Worm (Caenorhabditis elegans): ENCODE results near the gene cisd-1.

The cisd-1 gene

ce11 chrII:11484600-11484999 is 15.2 kb upstream of the cisd-1 start (continued):
- TF ChIP-seq dpl-1 (GFP tag; optimal IDR thresholded peaks at IDR 0.05) (peak; percentile 46), pqm-1 (tag; optimal IDR thresholded peaks at IDR 0.05) (no peak), D1046.2 (GFP tag; IDR thresholded peaks at IDR 0.05) (peak; percentile 95), cey-2 (tag; optimal IDR thresholded peaks at IDR 0.05; ENCODE audit: borderline replicate concordance, insufficient read depth) (peak; percentile 49), lsy-2 (tag; optimal IDR thresholded peaks at IDR 0.05) (peak in 1 of 2 experiments; percentile 87), arid-1 (GFP tag; conservative IDR thresholded peaks at IDR 0.05) (peak; percentile 97), madf-5 (GFP tag; IDR thresholded peaks at IDR 0.05) (peak; percentile 82 to 97; a peak in 3 of 4 replicates), nhr-111 (GFP tag; optimal IDR thresholded peaks at IDR 0.05) (peak; percentile 70), ceh-44 (GFP tag; IDR thresholded peaks at IDR 0.05) (peak; percentile 92; the same call in 1 of the 2 replicates), unc-39 (tag; optimal IDR thresholded peaks at IDR 0.05) (no peak), ceh-82 (tag; optimal IDR thresholded peaks at IDR 0.05) (no peak), F26F4.8 (GFP tag; conservative IDR thresholded peaks at IDR 0.05) (peak; percentile 99)

DNA sequence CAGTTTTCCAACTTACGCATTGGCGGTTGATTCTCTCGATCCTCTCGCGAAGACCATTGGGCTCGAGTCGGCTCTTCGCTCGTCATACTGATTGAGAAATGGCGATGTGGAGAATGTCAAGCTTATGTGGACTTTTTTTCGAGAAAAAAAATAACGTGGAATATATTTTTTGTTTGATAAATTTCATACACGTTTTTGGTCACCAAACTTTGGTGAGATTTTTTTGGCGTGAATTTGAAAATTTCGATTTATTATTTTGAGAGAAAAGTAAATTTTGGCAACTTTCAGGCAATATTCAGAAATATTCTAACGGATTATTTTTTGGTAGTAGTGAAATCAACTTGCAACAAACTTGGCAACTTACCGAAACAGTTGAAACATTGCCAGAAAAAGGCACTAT is 9.7 kb upstream of the cisd-1 start, which contains the start of gene W02B12.12:
TSS of gene W02B12.12 (minus strand) at position 101 of the 400 bp plus-strand sequence.
- TF ChIP-seq nhr-25 (tag; optimal IDR thresholded peaks at IDR 0.05; ENCODE audit: borderline replicate concordance, insufficient read depth) (no peak), T20F7.1 (GFP tag; optimal IDR thresholded peaks at IDR 0.05) (no peak), sdz-12 (GFP tag; optimal IDR thresholded peaks at IDR 0.05) (no peak), F10B5.3 (tag; optimal IDR thresholded peaks at IDR 0.05) (no peak), unc-62 (GFP tag; optimal IDR thresholded peaks at IDR 0.05 in 1 of 2) (peak in 1 of 2 experiments; percentile 73), unc-62 (tag; optimal IDR thresholded peaks at IDR 0.05) (no peak), nhr-11 (tag; optimal IDR thresholded peaks at IDR 0.05) (no peak), F49E8.2 (tag; optimal IDR thresholded peaks at IDR 0.05; ENCODE audit: borderline replicate concordance) (no peak)

DNA sequence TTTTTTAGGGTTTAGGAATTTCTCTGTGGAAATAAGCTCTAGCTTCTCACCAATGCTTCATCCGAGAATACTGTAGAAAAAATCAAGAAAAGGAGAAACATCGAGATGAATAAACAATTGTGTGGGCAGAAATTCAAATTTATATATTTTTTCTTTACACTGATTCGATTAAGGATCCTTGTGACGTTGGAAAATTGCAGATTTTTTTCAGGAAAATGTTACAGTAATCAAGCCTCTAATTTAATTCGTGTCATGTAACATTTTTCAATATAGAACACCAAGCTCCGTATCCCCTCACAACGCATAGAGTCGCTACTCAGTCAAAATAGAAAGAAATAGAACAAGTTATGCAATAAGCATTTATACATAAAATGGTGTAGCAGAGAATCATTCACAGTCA is 7.0 kb upstream of the cisd-1 start, which contains the start of gene W02B12.16:
TSS of gene W02B12.16 (minus strand) at position 101 of the 400 bp plus-strand sequence.
- TF ChIP-seq lin-13 (GFP tag; optimal IDR thresholded peaks at IDR 0.05) (no peak), madf-5 (GFP tag; IDR thresholded peaks at IDR 0.05) (no peak), dmd-8 (GFP tag; IDR thresholded peaks at IDR 0.05) (no peak), php-3 (GFP tag; IDR thresholded peaks at IDR 0.05) (no peak), D1046.2 (GFP tag; IDR thresholded peaks at IDR 0.05) (no peak), F44E2.7 (GFP tag; IDR thresholded peaks at IDR 0.05) (no peak), hif-1 (tag; optimal IDR thresholded peaks at IDR 0.05) (no peak), daf-12 (tag; optimal IDR thresholded peaks at IDR 0.05) (no peak), ztf-7 (tag; optimal IDR thresholded peaks at IDR 0.05) (no peak)

ce11 chrII:11473525-11474181 is 4.2 kb upstream of the cisd-1 start, which contains the start of the genes metl-1 and W02B12.11:
Gene metl-1 (minus strand): TSS chrII:11473575.
Gene W02B12.11 (plus strand): TSS chrII:11473861.
- TF ChIP-seq nhr-28 (tag; optimal IDR thresholded peaks at IDR 0.05) (no peak), lin-39 (tag; optimal IDR thresholded peaks at IDR 0.05) (no peak), nhr-11 (tag; optimal IDR thresholded peaks at IDR 0.05) (peak; percentile 7), mdl-1 (tag; optimal IDR thresholded peaks at IDR 0.05) (peak in 1 of 2 experiments; percentile 43), madf-9 (GFP tag; conservative IDR thresholded peaks at IDR 0.05) (peak; percentile 62), zfp-3 (GFP tag; conservative IDR thresholded peaks at IDR 0.05) (0 out of 2 replicates have a peak, but pooled peaks have one; percentile 44), lin-29 (GFP tag; IDR thresholded peaks at IDR 0.05) (peak; percentile 71; the same call in 1 of the 2 replicates), aha-1 (tag) (peak; percentile 31), Y105C5A.15 (GFP tag; IDR thresholded peaks at IDR 0.05) (no peak), attf-4 (tag; optimal IDR thresholded peaks at IDR 0.05) (no peak), F37D6.2 (tag; optimal IDR thresholded peaks at IDR 0.05) (peak; percentile 45), lin-1 (GFP tag; IDR thresholded peaks at IDR 0.05) (peak; percentile 66), daf-16 (GFP tag; optimal IDR thresholded peaks at IDR 0.05) (peak in 1 of 2 experiments; percentile 35), daf-16 (tag; optimal IDR thresholded peaks at IDR 0.05) (peak; percentile 79), lim-7 (GFP tag; IDR thresholded peaks at IDR 0.05) (peak; percentile 60; the same call in 1 of the 2 replicates), dpl-1 (GFP tag; optimal IDR thresholded peaks at IDR 0.05) (peak; percentile 82), skn-1 (tag; optimal IDR thresholded peaks at IDR 0.05) (no peak), egl-43 (GFP tag; IDR thresholded peaks at IDR 0.05) (peak; percentile 68), T26A8.4 (GFP tag; IDR thresholded peaks at IDR 0.05) (peak; percentile 92), lin-38 (GFP tag; IDR thresholded peaks at IDR 0.05) (peak; percentile 88), cey-2 (tag; optimal IDR thresholded peaks at IDR 0.05; ENCODE audit: borderline replicate concordance, insufficient read depth) (no peak), zfp-2 (tag; optimal IDR thresholded peaks at IDR 0.05) (no peak)
